Fruit fly (Drosophila melanogaster): ENCODE data around the gene ND-15.

The ND-15 gene

dm6 chr2L:122167-123006, 7.9 kb downstream of the ND-15 start (continued):
- TF ChIP-seq CG2889 (GFP tag; IDR thresholded peaks at IDR 0.05) (no peak), eve (GFP tag; optimal IDR thresholded peaks at IDR 0.05) (peak in 1 of 2 experiments; percentile 55), CG13894 (tag; optimal IDR thresholded peaks at IDR 0.05) (peak; percentile 26), hkb (optimal IDR thresholded peaks at IDR 0.05) (no peak), hkb (GFP tag; IDR thresholded peaks at IDR 0.05) (no peak), CTCF (GFP tag; optimal IDR thresholded peaks at IDR 0.05) (peak; percentile 94), Myb (GFP tag; optimal IDR thresholded peaks at IDR 0.05) (peak; percentile 96)

- TF ChIP-seq CG2199 (GFP tag; IDR thresholded peaks at IDR 0.05) (no peak), Dip2 (GFP tag; IDR thresholded peaks at IDR 0.05) (no peak), Dbx (GFP tag; IDR thresholded peaks at IDR 0.05) (no peak), Pdp1 (GFP tag; optimal IDR thresholded peaks at IDR 0.05) (peak in 1 of 2 experiments; percentile 57)
Observed at dm6 chr2L:123007-123327, 8.4 kb downstream of the ND-15 start.

- TF ChIP-seq exex (tag; optimal IDR thresholded peaks at IDR 0.05) (peak; percentile 90), sd (tag; optimal IDR thresholded peaks at IDR 0.05) (peak; percentile 40), Pdp1 (GFP tag; optimal IDR thresholded peaks at IDR 0.05) (peak in 1 of 2 experiments; percentile 81), CG7786 (GFP tag; optimal IDR thresholded peaks at IDR 0.05) (no peak), mirr (GFP tag; optimal IDR thresholded peaks at IDR 0.05) (peak; percentile 90), hkb (optimal IDR thresholded peaks at IDR 0.05) (no peak), hkb (GFP tag; IDR thresholded peaks at IDR 0.05) (0 out of 2 replicates have a peak, but pooled peaks have one; percentile 7), Adf1 (GFP tag; IDR thresholded peaks at IDR 0.05) (0 out of 2 replicates have a peak, but pooled peaks have one; percentile 5), CG1233 (GFP tag; optimal IDR thresholded peaks at IDR 0.05) (no peak), gcm2 (GFP tag; optimal IDR thresholded peaks at IDR 0.05) (no peak), CG7987 (GFP tag; optimal IDR thresholded peaks at IDR 0.05) (peak; percentile 10), CG11093 (GFP tag; IDR thresholded peaks at IDR 0.05) (no peak), CG18599 (GFP tag; optimal IDR thresholded peaks at IDR 0.05) (peak; percentile 17), sug (tag; optimal IDR thresholded peaks at IDR 0.05) (peak; percentile 71), ash1 (GFP tag; optimal IDR thresholded peaks at IDR 0.05) (no peak), CG34376 (GFP tag; optimal IDR thresholded peaks at IDR 0.05) (peak; percentile 84), CG32532 (GFP tag; IDR thresholded peaks at IDR 0.05) (no peak), CG8290 (GFP tag; optimal IDR thresholded peaks at IDR 0.05) (no peak), CG8290 (tag; optimal IDR thresholded peaks at IDR 0.05) (no peak), CG1024 (GFP tag; IDR thresholded peaks at IDR 0.05) (no peak), CG3407 (GFP tag; optimal IDR thresholded peaks at IDR 0.05) (no peak), CG10543 (GFP tag; optimal IDR thresholded peaks at IDR 0.05) (peak; percentile 25), CG12769 (tag; optimal IDR thresholded peaks at IDR 0.05) (peak; percentile 59), eve (GFP tag; optimal IDR thresholded peaks at IDR 0.05) (peak in 1 of 2 experiments; percentile 81), NFAT (GFP tag; IDR thresholded peaks at IDR 0.05) (no peak), CTCF (GFP tag; optimal IDR thresholded peaks at IDR 0.05) (peak; percentile 12), mam (GFP tag; optimal IDR thresholded peaks at IDR 0.05) (no peak), grn (GFP tag; optimal IDR thresholded peaks at IDR 0.05) (peak; percentile 11), CG9215 (GFP tag; IDR thresholded peaks at IDR 0.05) (no peak), CG13624 (GFP tag; optimal IDR thresholded peaks at IDR 0.05) (no peak), ftz-f1 (GFP tag; optimal IDR thresholded peaks at IDR 0.05) (peak; percentile 34), Med (GFP tag) (peak; percentile 71), lab (GFP tag; optimal IDR thresholded peaks at IDR 0.05) (peak; percentile 48), cwo (GFP tag; optimal IDR thresholded peaks at IDR 0.05) (peak; percentile 35), Dip2 (GFP tag; IDR thresholded peaks at IDR 0.05) (no peak), chinmo (GFP tag; IDR thresholded peaks at IDR 0.05; ENCODE audit: partially characterized antibody) (0 out of 4 replicates have a peak, but pooled peaks have one; percentile 48), CG13296 (GFP tag; optimal IDR thresholded peaks at IDR 0.05) (peak; percentile 59), CG4424 (GFP tag; optimal IDR thresholded peaks at IDR 0.05) (no peak), Atf-2 (GFP tag; optimal IDR thresholded peaks at IDR 0.05) (no peak)
Observed at dm6 chr2L:125364-126252, 11.1 kb downstream of the ND-15 start.
